Worm (Caenorhabditis elegans) whole organism, L4 larva: Measurements from ENCODE around the gene str-199.
A peak's percentile ranks its signal among the peaks of the same experiment; 100 is the strongest.

Experiments used
- F10B5.3 ChIP-seq: sonication (generic microtip); optimal IDR thresholded peaks from 2 replicates; lab custom pipeline; 2016; ENCODE audit warnings: mild to moderate bottlenecking, missing genetic modification characterization, missing compliant biosample characterization
- ceh-82 ChIP-seq: sonication (generic microtip); optimal IDR thresholded peaks from 2 replicates; lab custom pipeline; 2017; ENCODE audit warnings: missing biosample characterization, missing genetic modification characterization
- daf-19 ChIP-seq: fragments of 200-800 bp; sonication (Bioruptor generic); conservative IDR thresholded peaks from 2 replicates; pipeline ENCODE4 v1.3.6; 2022; ENCODE audit warnings: missing genetic modification characterization, missing compliant biosample characterization
- dve-1 ChIP-seq: sonication (generic microtip); optimal IDR thresholded peaks from 2 replicates; lab custom pipeline; 2017; ENCODE audit warnings: antibody characterized with exemption, mild to moderate bottlenecking, missing genetic modification characterization, missing compliant biosample characterization; ENCODE audit not compliant: insufficient read depth
- hlh-11 ChIP-seq: fragments of 200-800 bp; sonication (Bioruptor generic); optimal IDR thresholded peaks from 2 replicates; lab custom pipeline; 2018; ENCODE audit warnings: mild to moderate bottlenecking, missing genetic modification characterization, missing compliant biosample characterization
- hmg-1.1 ChIP-seq: fragments of 200-800 bp; sonication (Bioruptor generic); IDR thresholded peaks from 2 replicates; pipeline ENCODE4 v1.3.6; 2022; ENCODE audit warnings: missing genetic modification reagents, missing genetic modification characterization, missing compliant biosample characterization
- jun-1 ChIP-seq: fragments of 150-350 bp; optimal IDR thresholded peaks from 2 replicates; lab custom pipeline; 2014; ENCODE audit warnings: missing biosample characterization, missing genetic modification reagents, missing genetic modification characterization
- lir-3 ChIP-seq: sonication (generic microtip); optimal IDR thresholded peaks from 2 replicates; lab custom pipeline; 2016; ENCODE audit warnings: mild to moderate bottlenecking, missing genetic modification characterization, missing compliant biosample characterization
- mep-1 ChIP-seq: fragments of 150-350 bp; sonication (generic microtip); optimal IDR thresholded peaks from 3 replicates; lab custom pipeline; 2014; ENCODE audit warnings: missing biosample characterization, missing genetic modification characterization
- nhr-10 ChIP-seq: fragments of 150-350 bp; optimal IDR thresholded peaks from 2 replicates; lab custom pipeline; 2014; ENCODE audit warnings: missing biosample characterization, missing genetic modification characterization
- nhr-11 ChIP-seq: fragments of 150-350 bp; optimal IDR thresholded peaks from 2 replicates; lab custom pipeline; 2014; ENCODE audit warnings: missing biosample characterization, missing genetic modification characterization
- nhr-28 ChIP-seq: fragments of 150-350 bp; optimal IDR thresholded peaks from 2 replicates; lab custom pipeline; 2014; ENCODE audit warnings: missing biosample characterization, missing genetic modification characterization
- nhr-77 ChIP-seq: fragments of 150-350 bp; optimal IDR thresholded peaks from 2 replicates; lab custom pipeline; 2014; ENCODE audit warnings: missing biosample characterization, missing genetic modification characterization

DNA sequence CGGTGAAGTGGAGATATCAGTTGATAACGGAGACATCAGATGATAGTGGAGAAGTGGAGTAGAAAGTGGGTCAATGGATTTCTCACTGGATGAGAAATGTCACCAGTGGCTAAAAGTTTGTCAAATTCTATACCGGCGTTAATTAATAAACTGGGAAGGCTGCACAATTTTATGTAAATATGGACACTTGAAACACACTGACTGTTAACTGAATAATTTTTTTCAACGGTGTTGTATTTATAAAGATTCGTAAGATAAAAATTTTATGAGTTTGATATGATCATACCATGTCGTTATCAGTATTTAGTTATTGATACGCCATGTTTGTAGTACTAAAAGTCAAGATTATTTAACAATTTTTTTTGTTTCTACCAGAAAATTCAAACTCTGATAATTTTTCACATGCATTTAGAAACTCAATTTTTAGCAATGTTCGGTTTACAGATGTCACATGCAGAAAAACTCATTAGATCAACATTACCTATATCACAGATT, 30.8 kb downstream of the str-199 start, which contains the start of gene F40D4.12:
- TF ChIP-seq hmg-1.1 (GFP tag; lab: Robert Waterston, UW) (no peak), dve-1 (no peak), nhr-10 (tag; lab: Kevin White, UChicago) (no peak), ceh-82 (tag; lab: Kevin White, UChicago) (no peak), mep-1 (no peak), jun-1 (tag; lab: Kevin White, UChicago) (no peak), nhr-11 (tag; lab: Kevin White, UChicago) (no peak), nhr-77 (no peak), daf-19 (GFP tag; lab: Robert Waterston, UW) (no peak), hlh-11 (no peak), lir-3 (tag; lab: Kevin White, UChicago) (no peak), F10B5.3 (no peak), nhr-28 (tag; lab: Kevin White, UChicago) (peak; percentile 11)
